Fruit fly (Drosophila melanogaster) whole organism, embryonic: Measurements from ENCODE around the gene UQCR-C2.

ENCODE experiments used
- CG10321 ChIP-seq: fragments of 200-800 bp; sonication (Bioruptor generic); IDR thresholded peaks from 2 replicates; pipeline ENCODE4 v1.3.6; 2022; ENCODE audit warnings: missing biosample characterization, missing genetic modification characterization
- CG10543 ChIP-seq: fragments of 200-800 bp; sonication (Bioruptor generic); optimal IDR thresholded peaks from 3 replicates; lab custom pipeline; 2017; ENCODE audit warnings: missing biosample characterization, mild to moderate bottlenecking, missing genetic modification characterization, moderate library complexity
- CG11093 ChIP-seq: fragments of 200-800 bp; sonication (Bioruptor generic); IDR thresholded peaks from 3 replicates; pipeline ENCODE4 v1.3.6; 2022; ENCODE audit warnings: missing biosample characterization, missing genetic modification characterization
- CG12071 ChIP-seq: fragments of 200-800 bp; sonication (Bioruptor generic); optimal IDR thresholded peaks from 3 replicates; lab custom pipeline; 2018; ENCODE audit warnings: missing biosample characterization, mild to moderate bottlenecking, missing genetic modification characterization
- CG12769 ChIP-seq: fragments of 200-800 bp; sonication (Bioruptor generic); optimal IDR thresholded peaks from 2 replicates; lab custom pipeline; 2019; ENCODE audit warnings: missing biosample characterization, mild to moderate bottlenecking, missing genetic modification characterization, moderate library complexity
- CG12942 ChIP-seq: fragments of 200-800 bp; sonication (Bioruptor generic); optimal IDR thresholded peaks from 3 replicates; lab custom pipeline; 2016; ENCODE audit warnings: missing biosample characterization, missing genetic modification characterization
- CG13123 ChIP-seq: fragments of 200-800 bp; sonication (Bioruptor generic); optimal IDR thresholded peaks from 2 replicates; lab custom pipeline; 2016; ENCODE audit warnings: missing biosample characterization, missing genetic modification characterization
- CG14441 ChIP-seq: fragments of 200-800 bp; sonication (Bioruptor generic); IDR thresholded peaks from 2 replicates; pipeline ENCODE4 v1.3.6; 2022; ENCODE audit warnings: missing biosample characterization, missing genetic modification characterization
- CG15514 ChIP-seq: fragments of 200-800 bp; sonication (Bioruptor generic); optimal IDR thresholded peaks from 3 replicates; lab custom pipeline; 2017; ENCODE audit warnings: missing biosample characterization, missing genetic modification characterization, mild to moderate bottlenecking, moderate library complexity, missing genetic modification reagents
- CG16779 ChIP-seq: fragments of 200-800 bp; sonication (Bioruptor generic); IDR thresholded peaks from 2 replicates; pipeline ENCODE4 v1.3.6; 2022; ENCODE audit warnings: missing biosample characterization, missing genetic modification characterization
- CG16815 ChIP-seq: fragments of 200-800 bp; sonication (Bioruptor generic); optimal IDR thresholded peaks from 3 replicates; lab custom pipeline; 2017; ENCODE audit warnings: missing biosample characterization, mild to moderate bottlenecking, missing genetic modification characterization
- CG16863 ChIP-seq: fragments of 200-800 bp; sonication (Bioruptor generic); optimal IDR thresholded peaks from 3 replicates; lab custom pipeline; 2016; ENCODE audit warnings: missing biosample characterization, missing genetic modification characterization
- CG17912 ChIP-seq: fragments of 200-800 bp; sonication (Bioruptor generic); optimal IDR thresholded peaks from 2 replicates; lab custom pipeline; 2018; ENCODE audit warnings: missing biosample characterization, mild to moderate bottlenecking, missing genetic modification characterization
- CG18262 ChIP-seq: fragments of 200-800 bp; optimal IDR thresholded peaks from 3 replicates; lab custom pipeline; 2019; ENCODE audit warnings: missing biosample characterization, mild to moderate bottlenecking, missing genetic modification characterization, moderate library complexity
- CG2678 ChIP-seq: fragments of 200-800 bp; sonication (Bioruptor generic); optimal IDR thresholded peaks from 3 replicates; lab custom pipeline; 2019; ENCODE audit warnings: missing biosample characterization, mild to moderate bottlenecking, missing genetic modification characterization, moderate library complexity
- CG2889 ChIP-seq: fragments of 200-800 bp; sonication (Bioruptor generic); IDR thresholded peaks from 3 replicates; pipeline ENCODE4 v1.3.6; 2022; ENCODE audit warnings: missing biosample characterization, missing genetic modification characterization
- CG30431 ChIP-seq: fragments of 200-800 bp; sonication (Bioruptor generic); optimal IDR thresholded peaks from 2 replicates; lab custom pipeline; 2017; ENCODE audit warnings: missing biosample characterization, missing genetic modification characterization
- CG33557 ChIP-seq: fragments of 200-800 bp; sonication (Bioruptor generic); optimal IDR thresholded peaks from 2 replicates; lab custom pipeline; 2019; ENCODE audit warnings: missing biosample characterization, mild to moderate bottlenecking, missing genetic modification characterization, moderate library complexity
- CG34422 ChIP-seq: fragments of 200-800 bp; sonication (Bioruptor generic); IDR thresholded peaks from 3 replicates; pipeline ENCODE4 v1.3.6; 2022; ENCODE audit warnings: missing biosample characterization, missing genetic modification characterization
- CG3726 ChIP-seq: fragments of 200-800 bp; sonication (Bioruptor generic); IDR thresholded peaks from 3 replicates; pipeline ENCODE4, ENCODE4 v1.3.6; 2022; ENCODE audit warnings: missing biosample characterization, missing genetic modification characterization
- CG5953 ChIP-seq: fragments of 200-800 bp; sonication (Bioruptor generic); IDR thresholded peaks from 2 replicates; pipeline ENCODE4 v1.3.6; 2022; ENCODE audit warnings: missing biosample characterization, missing genetic modification characterization
- CG6175 ChIP-seq: fragments of 200-800 bp; sonication (Bioruptor generic); IDR thresholded peaks from 3 replicates; pipeline ENCODE4 v1.3.6; 2022; ENCODE audit warnings: missing biosample characterization, missing genetic modification characterization
- CG7839 ChIP-seq: fragments of 200-800 bp; sonication (Bioruptor generic); optimal IDR thresholded peaks from 3 replicates; lab custom pipeline; 2018; ENCODE audit warnings: missing biosample characterization, mild to moderate bottlenecking, missing genetic modification characterization, moderate library complexity
- CG8944 ChIP-seq: fragments of 200-800 bp; sonication (Bioruptor generic); optimal IDR thresholded peaks from 3 replicates; lab custom pipeline; 2016; ENCODE audit warnings: missing biosample characterization, missing genetic modification characterization
- Chrac-16 ChIP-seq: fragments of 200-800 bp; sonication (Bioruptor generic); optimal IDR thresholded peaks from 3 replicates; lab custom pipeline; 2016; ENCODE audit warnings: missing biosample characterization, missing genetic modification characterization
- Dfd ChIP-seq, 2 experiments: fragments of >200 bp; optimal IDR thresholded peaks; 2 replicates each; lab custom pipeline; 2017; ENCODE audit warnings: missing biosample characterization in 2 of 2, missing genetic modification characterization in 2 of 2
- Fer3 ChIP-seq: fragments of 200-800 bp; sonication (Bioruptor generic); optimal IDR thresholded peaks from 2 replicates; lab custom pipeline; 2018; ENCODE audit warnings: missing biosample characterization, mild to moderate bottlenecking, missing genetic modification characterization, moderate library complexity
- HLHmδ ChIP-seq: fragments of 200-800 bp; sonication (Bioruptor generic); optimal IDR thresholded peaks from 2 replicates; lab custom pipeline; 2018; ENCODE audit warnings: missing biosample characterization, mild to moderate bottlenecking, missing genetic modification characterization, moderate library complexity
- MBD-R2 ChIP-seq: fragments of 200-800 bp; sonication (Bioruptor generic); IDR thresholded peaks from 2 replicates; pipeline ENCODE4 v1.3.6; 2022; ENCODE audit warnings: missing biosample characterization, missing genetic modification characterization
- PHDP ChIP-seq: fragments of 200-800 bp; sonication (Bioruptor generic); optimal IDR thresholded peaks from 3 replicates; lab custom pipeline; 2018; ENCODE audit warnings: missing biosample characterization, mild to moderate bottlenecking, missing genetic modification characterization, moderate library complexity
- abd-A ChIP-seq: fragments of 200-800 bp; sonication (Bioruptor generic); optimal IDR thresholded peaks from 3 replicates; lab custom pipeline; 2019; ENCODE audit warnings: missing biosample characterization, mild to moderate bottlenecking, missing genetic modification characterization, moderate library complexity
- ap ChIP-seq: fragments of 200-800 bp; sonication (Bioruptor generic); IDR thresholded peaks from 2 replicates; pipeline ENCODE4 v1.3.6; 2022; ENCODE audit warnings: missing biosample characterization, missing genetic modification characterization
- chif ChIP-seq, 2 experiments: fragments of 200-800 bp; sonication (Bioruptor generic); optimal IDR thresholded peaks; 3 replicates each; lab custom pipeline; 2016; ENCODE audit warnings: missing biosample characterization in 2 of 2, missing genetic modification characterization in 2 of 2
- corto ChIP-seq: fragments of 200-800 bp; sonication (Bioruptor generic); optimal IDR thresholded peaks from 2 replicates; lab custom pipeline; 2016; ENCODE audit warnings: missing biosample characterization, mild to moderate bottlenecking, missing genetic modification characterization, moderate library complexity
- grau ChIP-seq: fragments of 200-800 bp; optimal IDR thresholded peaks from 3 replicates; lab custom pipeline; 2019; ENCODE audit warnings: missing biosample characterization, mild to moderate bottlenecking, missing genetic modification characterization, moderate library complexity
- gt ChIP-seq: fragments of 200-800 bp; sonication (Bioruptor generic); IDR thresholded peaks from 2 replicates; pipeline ENCODE4 v1.3.6; 2022; ENCODE audit warnings: missing biosample characterization, missing genetic modification characterization
- lab ChIP-seq: fragments of 200-800 bp; sonication (Bioruptor generic); optimal IDR thresholded peaks from 3 replicates; lab custom pipeline; 2017; ENCODE audit warnings: missing biosample characterization, missing genetic modification characterization, mild to moderate bottlenecking, moderate library complexity, missing genetic modification reagents
- lmd ChIP-seq: fragments of 200-800 bp; sonication (Bioruptor generic); IDR thresholded peaks from 2 replicates; pipeline ENCODE4 v1.3.6; 2022; ENCODE audit warnings: missing biosample characterization, missing genetic modification characterization
- luna ChIP-seq: fragments of 200-800 bp; sonication (Bioruptor generic); optimal IDR thresholded peaks from 2 replicates; lab custom pipeline; 2016; ENCODE audit warnings: missing biosample characterization, missing genetic modification characterization
- pb ChIP-seq: fragments of 200-800 bp; sonication (Bioruptor generic); optimal IDR thresholded peaks from 3 replicates; lab custom pipeline; 2016; ENCODE audit warnings: missing biosample characterization, missing genetic modification characterization
- pfk ChIP-seq: fragments of 200-800 bp; sonication (Bioruptor generic); optimal IDR thresholded peaks from 2 replicates; lab custom pipeline; 2018; ENCODE audit warnings: missing biosample characterization, mild to moderate bottlenecking, missing genetic modification characterization, moderate library complexity
- pho ChIP-seq: fragments of 200-800 bp; sonication (Bioruptor generic); optimal IDR thresholded peaks from 2 replicates; lab custom pipeline; 2016; ENCODE audit warnings: missing biosample characterization, missing genetic modification characterization
- repo ChIP-seq: fragments of 200-800 bp; sonication (Bioruptor generic); optimal IDR thresholded peaks from 2 replicates; lab custom pipeline; 2016; ENCODE audit warnings: missing biosample characterization, missing genetic modification characterization
- sim ChIP-seq: fragments of 200-800 bp; sonication (Bioruptor generic); IDR thresholded peaks from 2 replicates; pipeline ENCODE4 v1.3.6; 2022; ENCODE audit warnings: missing biosample characterization, missing genetic modification characterization
- slbo ChIP-seq: fragments of 200-800 bp; sonication (Bioruptor generic); IDR thresholded peaks from 2 replicates; pipeline ENCODE4 v1.3.6; 2022; ENCODE audit warnings: missing biosample characterization, missing genetic modification characterization
- trh ChIP-seq: fragments of 200-800 bp; sonication (Bioruptor generic); optimal IDR thresholded peaks from 2 replicates; lab custom pipeline; 2016; ENCODE audit warnings: missing biosample characterization, missing genetic modification characterization
- ttk ChIP-seq: fragments of 200-800 bp; sonication (Bioruptor generic); IDR thresholded peaks from 2 replicates; pipeline ENCODE4 v2.1.2; 2022; ENCODE audit warnings: missing biosample characterization, missing genetic modification characterization
- twi ChIP-seq: fragments of 200-800 bp; optimal IDR thresholded peaks from 2 replicates; lab custom pipeline; 2019; ENCODE audit warnings: missing biosample characterization, mild to moderate bottlenecking, missing genetic modification characterization, moderate library complexity
- tx ChIP-seq: fragments of 200-800 bp; sonication (Bioruptor generic); optimal IDR thresholded peaks from 2 replicates; lab custom pipeline; 2016; ENCODE audit warnings: missing biosample characterization, missing genetic modification characterization
- unc-4 ChIP-seq: fragments of 200-800 bp; sonication (Bioruptor generic); IDR thresholded peaks from 2 replicates; pipeline ENCODE4 v1.3.6; 2022; ENCODE audit warnings: missing biosample characterization, missing genetic modification characterization; ENCODE audit not compliant: partially characterized antibody

UQCR-C2 gene

dm6 chr3L:16571014-16571738 is 12.7 kb upstream of the UQCR-C2 start (continued):
- no peak for TF ChIP-seq CG16815 (GFP tag; lab: Kevin White, UChicago)
- no peak for TF ChIP-seq CG33557
- TF ChIP-seq twi (tag; lab: Kevin White, UChicago) = no peak
- no peak for TF ChIP-seq CG10321
- peak; percentile 62 for TF ChIP-seq CG14441
- TF ChIP-seq CG17912 (GFP tag; lab: Kevin White, UChicago) = no peak
- TF ChIP-seq CG3726 (GFP tag; lab: Robert Waterston, UW) = no peak
- peak; percentile 71 for TF ChIP-seq grau (tag; lab: Kevin White, UChicago)
- TF ChIP-seq corto (GFP tag; lab: Kevin White, UChicago) = no peak
- TF ChIP-seq CG12071 (GFP tag; lab: Kevin White, UChicago) = no peak
- no peak for TF ChIP-seq luna (GFP tag; lab: Kevin White, UChicago)
- TF ChIP-seq MBD-R2 = no peak; the same call in 1 of the 2 replicates
- peak; percentile 67 for TF ChIP-seq Fer3 (tag; lab: Kevin White, UChicago)
- TF ChIP-seq slbo (GFP tag; lab: Robert Waterston, UW) = peak; percentile 75
- TF ChIP-seq CG30431 (GFP tag; lab: Kevin White, UChicago) = no peak
- TF ChIP-seq CG10543 (GFP tag; lab: Kevin White, UChicago) = no peak
- TF ChIP-seq chif (GFP tag; optimal IDR thresholded peaks at IDR 0.05; lab: Kevin White, UChicago) = peak in 1 of 2 experiments; percentile 16
- peak; percentile 16 for TF ChIP-seq tx
- TF ChIP-seq Chrac-16 (GFP tag; lab: Kevin White, UChicago) = peak; percentile 21
- no peak for TF ChIP-seq CG13123 (GFP tag; lab: Kevin White, UChicago)
- no peak for TF ChIP-seq gt (GFP tag; lab: Robert Waterston, UW)
- peak; percentile 44 for TF ChIP-seq pho (GFP tag; lab: Kevin White, UChicago)
- peak; percentile 71 for TF ChIP-seq lab (GFP tag; lab: Kevin White, UChicago)
- TF ChIP-seq ap (GFP tag; lab: Robert Waterston, UW) = peak; percentile 31; the same call in 1 of the 2 replicates
- TF ChIP-seq unc-4 = no peak
- TF ChIP-seq CG34422 (GFP tag; lab: Robert Waterston, UW) = 0 out of 3 replicates have a peak, but pooled peaks have one; percentile 33
- no peak for TF ChIP-seq sim (GFP tag; lab: Robert Waterston, UW)
- TF ChIP-seq ttk (GFP tag; lab: Robert Waterston, UW) = no peak
- TF ChIP-seq pfk (GFP tag; lab: Kevin White, UChicago) = no peak
- no peak for TF ChIP-seq CG16779 (GFP tag; lab: Robert Waterston, UW)
- TF ChIP-seq CG8944 = no peak
- peak; percentile 71 for TF ChIP-seq CG2678
- TF ChIP-seq CG7839 = peak; percentile 67
- no peak for TF ChIP-seq CG12769 (tag; lab: Kevin White, UChicago)
- no peak for TF ChIP-seq CG6175 (GFP tag; lab: Robert Waterston, UW)
- peak; percentile 65 for TF ChIP-seq PHDP (tag; lab: Kevin White, UChicago)
- no peak for TF ChIP-seq Dfd (GFP tag; optimal IDR thresholded peaks at IDR 0.05; lab: Kevin White, UChicago)
- no peak for TF ChIP-seq HLHmδ (GFP tag; lab: Kevin White, UChicago)
- TF ChIP-seq CG5953 = no peak
- peak; percentile 75 for TF ChIP-seq lmd (GFP tag; lab: Robert Waterston, UW)
- TF ChIP-seq repo (GFP tag; lab: Kevin White, UChicago) = no peak
- no peak for TF ChIP-seq trh
- TF ChIP-seq CG18262 (tag; lab: Kevin White, UChicago) = peak; percentile 59
- TF ChIP-seq CG12942 = peak; percentile 31
- TF ChIP-seq CG15514 = peak; percentile 20
- peak; percentile 62 for TF ChIP-seq CG2889 (GFP tag; lab: Robert Waterston, UW)
- no peak for TF ChIP-seq pb (GFP tag; lab: Kevin White, UChicago)
- TF ChIP-seq CG16863 (GFP tag; lab: Kevin White, UChicago) = peak; percentile 28
- TF ChIP-seq abd-A = no peak
- TF ChIP-seq CG11093 (GFP tag; lab: Robert Waterston, UW) = no peak
